Worm (Caenorhabditis elegans): ENCODE results near the gene ndua-7.

ndua-7 gene

ce11 chrII:13485119-13485518 is 9.3 kb downstream of the ndua-7 start:
- TF ChIP-seq ets-7 (tag; optimal IDR thresholded peaks at IDR 0.05) = no peak
- no peak for TF ChIP-seq hmbx-1 (tag; optimal IDR thresholded peaks at IDR 0.05)
- TF ChIP-seq aly-1 (tag; optimal IDR thresholded peaks at IDR 0.05) = no peak
- no peak for TF ChIP-seq hnd-1 (tag; optimal IDR thresholded peaks at IDR 0.05)
- TF ChIP-seq B0310.2 (tag; optimal IDR thresholded peaks at IDR 0.05) = no peak
- TF ChIP-seq flt-1 (GFP tag; IDR thresholded peaks at IDR 0.05) = no peak
- TF ChIP-seq pes-1 (GFP tag; IDR thresholded peaks at IDR 0.05) = no peak
- TF ChIP-seq tbx-11 (GFP tag; IDR thresholded peaks at IDR 0.05) = no peak
- TF ChIP-seq ceh-36 (tag; optimal IDR thresholded peaks at IDR 0.05) = no peak
- TF ChIP-seq hmg-4 (GFP tag; optimal IDR thresholded peaks at IDR 0.05) = no peak
- no peak for TF ChIP-seq sea-1 (GFP tag; conservative IDR thresholded peaks at IDR 0.05)
- TF ChIP-seq tbx-37 (GFP tag; conservative IDR thresholded peaks at IDR 0.05) = no peak
- no peak for TF ChIP-seq scrt-1 (GFP tag; IDR thresholded peaks at IDR 0.05)
- no peak for TF ChIP-seq tra-4 (tag; optimal IDR thresholded peaks at IDR 0.05)
- TF ChIP-seq F13C5.2 (tag; optimal IDR thresholded peaks at IDR 0.05) = no peak
- no peak for TF ChIP-seq ceh-13 (GFP tag; optimal IDR thresholded peaks at IDR 0.05)
- no peak for TF ChIP-seq ama-1 (optimal IDR thresholded peaks at IDR 0.05)

DNA sequence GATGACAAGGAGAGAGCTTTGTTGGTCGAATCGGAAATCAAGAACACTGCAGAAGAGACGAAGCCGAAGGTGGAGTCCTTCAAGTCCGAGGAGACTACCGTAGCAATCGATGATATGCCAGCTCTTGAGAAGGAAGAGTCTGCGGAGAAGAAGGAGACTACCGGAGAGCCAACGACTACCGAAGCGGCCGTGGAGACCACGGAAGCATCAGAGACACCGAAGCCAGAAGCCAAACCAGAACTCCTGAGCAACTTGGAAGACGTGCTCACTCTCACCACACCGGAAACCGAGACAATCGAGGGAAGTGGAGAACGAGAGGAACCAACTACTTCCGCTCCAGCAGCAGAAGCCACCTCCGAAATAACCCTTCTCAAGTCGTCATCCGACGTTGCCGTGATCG is 10.3 kb downstream of the ndua-7 start:
- TF ChIP-seq ceh-13 (GFP tag; optimal IDR thresholded peaks at IDR 0.05) = no peak
- TF ChIP-seq tbx-11 (GFP tag; IDR thresholded peaks at IDR 0.05) = no peak
- no peak for TF ChIP-seq pes-1 (GFP tag; IDR thresholded peaks at IDR 0.05)
- TF ChIP-seq ets-7 (tag; optimal IDR thresholded peaks at IDR 0.05) = no peak

DNA sequence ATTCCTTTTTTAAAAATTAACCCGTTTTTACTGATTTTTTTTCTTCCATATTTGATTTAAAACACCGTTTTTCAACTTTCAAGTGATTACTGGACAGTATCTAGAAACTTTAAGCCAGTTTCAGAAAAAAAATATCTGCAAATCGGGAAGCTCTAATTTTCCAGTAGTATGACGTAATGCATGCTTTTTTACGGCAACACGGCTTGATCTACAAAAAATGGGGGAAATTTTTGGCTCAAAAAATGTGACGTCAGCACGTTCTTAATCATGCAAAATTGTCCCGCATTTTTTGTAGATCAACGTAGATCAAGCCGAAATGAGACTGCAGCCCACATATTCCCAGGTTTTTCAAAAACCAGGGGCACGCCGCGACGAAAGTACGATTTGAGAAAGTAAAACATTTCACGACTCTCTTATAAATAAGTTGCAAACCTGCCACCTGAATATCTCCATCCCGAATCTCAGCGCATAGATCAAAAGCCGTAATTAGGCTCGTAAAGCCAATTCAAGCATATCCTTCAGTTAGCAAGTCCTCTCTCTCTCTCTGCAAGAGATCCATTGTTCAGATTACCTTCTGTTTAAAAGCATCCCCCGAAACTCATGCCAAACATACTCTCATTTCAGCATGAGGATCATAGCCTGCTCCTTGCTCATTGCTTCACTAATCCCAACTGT is 12.5 kb downstream of the ndua-7 start, which contains the start of gene E01G4.6:
E01G4.6 (plus strand) TSS at position 625 of the 675 bp plus-strand sequence.
- TF ChIP-seq flt-1 (GFP tag; IDR thresholded peaks at IDR 0.05) = no peak
- no peak for TF ChIP-seq ama-1 (optimal IDR thresholded peaks at IDR 0.05)
- no peak for TF ChIP-seq ets-7 (tag; optimal IDR thresholded peaks at IDR 0.05)
- TF ChIP-seq ceh-36 (tag; optimal IDR thresholded peaks at IDR 0.05) = no peak
- TF ChIP-seq tbx-37 (GFP tag; conservative IDR thresholded peaks at IDR 0.05) = no peak
- TF ChIP-seq hmbx-1 (tag; optimal IDR thresholded peaks at IDR 0.05) = no peak
- no peak for TF ChIP-seq tbx-11 (GFP tag; IDR thresholded peaks at IDR 0.05)
- TF ChIP-seq pes-1 (GFP tag; IDR thresholded peaks at IDR 0.05) = no peak
- no peak for TF ChIP-seq scrt-1 (GFP tag; IDR thresholded peaks at IDR 0.05)
- TF ChIP-seq aly-1 (tag; optimal IDR thresholded peaks at IDR 0.05) = no peak
- no peak for TF ChIP-seq hmg-4 (GFP tag; optimal IDR thresholded peaks at IDR 0.05)
- no peak for TF ChIP-seq ceh-13 (GFP tag; optimal IDR thresholded peaks at IDR 0.05)
- no peak for TF ChIP-seq sea-1 (GFP tag; conservative IDR thresholded peaks at IDR 0.05)
- no peak for TF ChIP-seq F13C5.2 (tag; optimal IDR thresholded peaks at IDR 0.05)

DNA sequence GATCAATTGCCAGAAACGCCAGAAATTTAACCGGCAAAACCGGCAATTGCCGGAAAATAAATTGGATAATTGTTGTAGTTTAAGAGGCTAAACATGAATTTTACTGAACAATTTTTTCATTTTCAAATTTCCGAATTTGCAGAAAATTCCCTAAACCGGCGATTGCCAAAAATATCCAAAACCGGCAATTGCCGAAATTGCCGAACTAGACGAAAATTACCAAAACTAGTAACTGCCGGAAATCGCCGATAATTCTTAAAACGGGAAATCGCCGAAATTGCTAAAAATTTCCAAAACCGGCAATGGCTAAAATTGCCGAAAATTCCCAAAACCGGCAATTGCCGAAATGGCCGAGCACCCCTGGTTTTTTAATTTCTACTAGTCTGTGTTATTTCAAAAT is 15.0 kb downstream of the ndua-7 start:
- TF ChIP-seq flt-1 (GFP tag; IDR thresholded peaks at IDR 0.05) (no peak), ceh-13 (GFP tag; optimal IDR thresholded peaks at IDR 0.05) (no peak), hmg-4 (GFP tag; optimal IDR thresholded peaks at IDR 0.05) (no peak), ceh-36 (tag; optimal IDR thresholded peaks at IDR 0.05) (no peak), B0310.2 (tag; optimal IDR thresholded peaks at IDR 0.05) (no peak)

DNA sequence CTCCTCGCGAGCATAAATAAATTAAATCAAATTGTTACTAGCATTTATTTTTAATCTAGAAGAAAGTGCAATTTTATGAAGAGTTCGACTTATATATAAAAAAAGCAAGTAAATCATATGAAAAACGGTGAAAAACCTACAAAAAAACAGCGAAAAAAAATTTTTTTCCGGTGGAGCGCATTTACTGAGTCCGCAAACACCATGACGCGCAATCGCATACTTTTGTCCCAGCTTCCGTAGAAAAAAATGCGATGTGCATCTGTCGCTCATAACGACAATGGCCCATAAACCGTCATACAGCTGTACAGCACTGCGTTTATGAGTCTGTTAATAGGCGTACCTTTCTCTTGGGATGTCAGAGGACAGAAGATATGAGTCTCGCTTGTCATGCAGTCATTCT is 17.2 kb downstream of the ndua-7 start:
- TF ChIP-seq pes-1 (GFP tag; IDR thresholded peaks at IDR 0.05) = no peak
- TF ChIP-seq ceh-13 (GFP tag; optimal IDR thresholded peaks at IDR 0.05) = no peak
- peak; percentile 3 for TF ChIP-seq F13C5.2 (tag; optimal IDR thresholded peaks at IDR 0.05)

- no peak for TF ChIP-seq hnd-1 (tag; optimal IDR thresholded peaks at IDR 0.05)
- TF ChIP-seq tra-4 (tag; optimal IDR thresholded peaks at IDR 0.05) = no peak
- TF ChIP-seq pes-1 (GFP tag; IDR thresholded peaks at IDR 0.05) = no peak
- no peak for TF ChIP-seq scrt-1 (GFP tag; IDR thresholded peaks at IDR 0.05)
- no peak for TF ChIP-seq tbx-11 (GFP tag; IDR thresholded peaks at IDR 0.05)
- no peak for TF ChIP-seq ets-7 (tag; optimal IDR thresholded peaks at IDR 0.05)
- no peak for TF ChIP-seq flt-1 (GFP tag; IDR thresholded peaks at IDR 0.05)
- no peak for TF ChIP-seq ceh-36 (tag; optimal IDR thresholded peaks at IDR 0.05)
These were observed 22.3 kb downstream of the ndua-7 start, which contains the start of gene E01G4.5 for ce11 chrII:13472101-13472500. TSS of gene E01G4.5 (plus strand) at chrII:13472401.

- TF ChIP-seq tbx-37 (GFP tag; conservative IDR thresholded peaks at IDR 0.05) = no peak
- no peak for TF ChIP-seq tra-4 (tag; optimal IDR thresholded peaks at IDR 0.05)
- TF ChIP-seq ceh-13 (GFP tag; optimal IDR thresholded peaks at IDR 0.05) = no peak
- no peak for TF ChIP-seq hnd-1 (tag; optimal IDR thresholded peaks at IDR 0.05)
- no peak for TF ChIP-seq ets-7 (tag; optimal IDR thresholded peaks at IDR 0.05)
- no peak for TF ChIP-seq hmbx-1 (tag; optimal IDR thresholded peaks at IDR 0.05)
- TF ChIP-seq sea-1 (GFP tag; conservative IDR thresholded peaks at IDR 0.05) = no peak
- no peak for TF ChIP-seq ceh-36 (tag; optimal IDR thresholded peaks at IDR 0.05)
- TF ChIP-seq ama-1 (optimal IDR thresholded peaks at IDR 0.05) = no peak
- TF ChIP-seq flt-1 (GFP tag; IDR thresholded peaks at IDR 0.05) = no peak
- TF ChIP-seq F13C5.2 (tag; optimal IDR thresholded peaks at IDR 0.05) = no peak
- no peak for TF ChIP-seq aly-1 (tag; optimal IDR thresholded peaks at IDR 0.05)
- TF ChIP-seq hmg-4 (GFP tag; optimal IDR thresholded peaks at IDR 0.05) = no peak
- TF ChIP-seq scrt-1 (GFP tag; IDR thresholded peaks at IDR 0.05) = no peak
- TF ChIP-seq B0310.2 (tag; optimal IDR thresholded peaks at IDR 0.05) = no peak
- no peak for TF ChIP-seq tbx-11 (GFP tag; IDR thresholded peaks at IDR 0.05)
These were observed 23.7 kb downstream of the ndua-7 start for ce11 chrII:13470655-13471054.

ce11 chrII:13469043-13469652 is 25.3 kb downstream of the ndua-7 start, which contains the start of gene E01G4.3:
TSS of gene E01G4.3 (minus strand) at chrII:13469602.
- TF ChIP-seq tbx-37 (GFP tag; conservative IDR thresholded peaks at IDR 0.05) = no peak
- no peak for TF ChIP-seq ets-7 (tag; optimal IDR thresholded peaks at IDR 0.05)
- TF ChIP-seq aly-1 (tag; optimal IDR thresholded peaks at IDR 0.05) = no peak
- TF ChIP-seq tra-4 (tag; optimal IDR thresholded peaks at IDR 0.05) = no peak
- no peak for TF ChIP-seq F13C5.2 (tag; optimal IDR thresholded peaks at IDR 0.05)
- no peak for TF ChIP-seq pes-1 (GFP tag; IDR thresholded peaks at IDR 0.05)
- TF ChIP-seq scrt-1 (GFP tag; IDR thresholded peaks at IDR 0.05) = no peak
- TF ChIP-seq hmbx-1 (tag; optimal IDR thresholded peaks at IDR 0.05) = no peak
- no peak for TF ChIP-seq B0310.2 (tag; optimal IDR thresholded peaks at IDR 0.05)
- no peak for TF ChIP-seq hnd-1 (tag; optimal IDR thresholded peaks at IDR 0.05)
- TF ChIP-seq hmg-4 (GFP tag; optimal IDR thresholded peaks at IDR 0.05) = no peak
- no peak for TF ChIP-seq ceh-36 (tag; optimal IDR thresholded peaks at IDR 0.05)
- no peak for TF ChIP-seq flt-1 (GFP tag; IDR thresholded peaks at IDR 0.05)
- TF ChIP-seq ama-1 (optimal IDR thresholded peaks at IDR 0.05) = no peak

Data from whole organism, early embryonic.